Worm (Caenorhabditis elegans) whole organism, late embryonic: ENCODE results near the gene mdt-30.

Source experiments
- ama-1 ChIP-seq: fragments of 150-350 bp; optimal IDR thresholded peaks from 2 replicates; lab custom pipeline; 2014
- ceh-6 ChIP-seq: fragments of 200-800 bp; sonication (Bioruptor generic); optimal IDR thresholded peaks from 2 replicates; lab custom pipeline; 2018; ENCODE audit warnings: mild to moderate bottlenecking, missing genetic modification characterization, missing compliant biosample characterization
- ets-4 ChIP-seq: sonication (generic microtip); optimal IDR thresholded peaks from 2 replicates; lab custom pipeline; 2016; ENCODE audit warnings: missing genetic modification characterization, missing compliant biosample characterization
- fkh-10 ChIP-seq: fragments of 150-350 bp; optimal IDR thresholded peaks from 2 replicates; lab custom pipeline; 2014; ENCODE audit warnings: missing biosample characterization, missing genetic modification reagents, missing genetic modification characterization
- npax-4 ChIP-seq: sonication (generic microtip); optimal IDR thresholded peaks from 2 replicates; lab custom pipeline; 2016; ENCODE audit warnings: missing genetic modification characterization, missing compliant biosample characterization
- pag-3 ChIP-seq: sonication (generic microtip); optimal IDR thresholded peaks from 2 replicates; lab custom pipeline; 2016; ENCODE audit warnings: missing compliant biosample characterization, missing genetic modification characterization, borderline replicate concordance

- TF ChIP-seq npax-4 (tag; lab: Kevin White, UChicago) (no peak), ama-1 (lab: Kevin White, UChicago) (no peak), ets-4 (tag; lab: Kevin White, UChicago) (no peak), pag-3 (tag; lab: Kevin White, UChicago) (no peak), ceh-6 (GFP tag; lab: Kevin White, UChicago) (no peak), fkh-10 (no peak)
Observed at ce11 chrIII:8037941-8038340, 10.1 kb upstream of the mdt-30 start, which contains the start of gene dpf-6.
